Worm (Caenorhabditis elegans) whole organism, young adult: ENCODE measurements around the gene gst-5.
A peak's percentile ranks its signal among the peaks of the same experiment; 100 is the strongest.

ENCODE experiments used
- B0019.2 ChIP-seq: fragments of 200-800 bp; sonication (Bioruptor generic); conservative IDR thresholded peaks from 2 replicates; pipeline ENCODE4 v1.3.6; 2022; ENCODE audit warnings: missing genetic modification reagents, missing genetic modification characterization, missing compliant biosample characterization
- B0336.3 ChIP-seq: fragments of 200-800 bp; sonication (Bioruptor generic); IDR thresholded peaks from 2 replicates; pipeline ENCODE4 v1.3.6; 2022; ENCODE audit warnings: missing genetic modification characterization, missing compliant biosample characterization
- F22D6.2 ChIP-seq: sonication (generic microtip); optimal IDR thresholded peaks from 2 replicates; lab custom pipeline; 2016; ENCODE audit warnings: mild to moderate bottlenecking, missing genetic modification characterization, missing compliant biosample characterization
- F57C9.4 ChIP-seq: sonication (generic microtip); optimal IDR thresholded peaks from 2 replicates; lab custom pipeline; 2017; ENCODE audit warnings: mild to moderate bottlenecking, missing genetic modification characterization, missing compliant biosample characterization
- K11D2.4 ChIP-seq: fragments of 200-800 bp; sonication (Bioruptor generic); IDR thresholded peaks from 2 replicates; pipeline ENCODE4 v1.3.6; 2022; ENCODE audit warnings: missing genetic modification reagents, missing genetic modification characterization, missing compliant biosample characterization
- T07F8.4 ChIP-seq: sonication (generic microtip); optimal IDR thresholded peaks from 2 replicates; lab custom pipeline; 2016; ENCODE audit warnings: mild to moderate bottlenecking, missing genetic modification characterization, moderate library complexity, missing compliant biosample characterization
- Y53G8AR.9 ChIP-seq: fragments of 200-800 bp; sonication (Bioruptor generic); conservative IDR thresholded peaks from 2 replicates; pipeline ENCODE4 v1.3.6; 2022; ENCODE audit warnings: missing genetic modification reagents, missing genetic modification characterization, missing compliant biosample characterization
- Y79H2A.3 ChIP-seq: fragments of 200-800 bp; sonication (Bioruptor generic); conservative IDR thresholded peaks from 2 replicates; pipeline ENCODE4 v1.3.6; 2022; ENCODE audit warnings: missing genetic modification reagents, missing genetic modification characterization, missing compliant biosample characterization
- Y95B8A.8 ChIP-seq: fragments of 200-800 bp; sonication (Bioruptor generic); IDR thresholded peaks from 2 replicates; pipeline ENCODE4 v1.3.6; 2022; ENCODE audit warnings: missing genetic modification reagents, missing genetic modification characterization, missing compliant biosample characterization
- ama-1 ChIP-seq, 3 experiments: fragments of 150-350 bp in 1 of 3; sonication (generic microtip) in 2 of 3; optimal IDR thresholded peaks; 2 replicates each; lab custom pipeline; 2014 to 2018; ENCODE audit warnings: missing biosample characterization in 2 of 3, missing genetic modification characterization in 2 of 3, missing genetic modification reagents in 2 of 3
- attf-3 ChIP-seq: fragments of 200-800 bp; sonication (Bioruptor generic); conservative IDR thresholded peaks from 2 replicates; pipeline ENCODE4 v1.3.6; 2022; ENCODE audit warnings: missing genetic modification reagents, missing genetic modification characterization, missing compliant biosample characterization
- attf-5 ChIP-seq: fragments of 200-800 bp; sonication (Bioruptor generic); optimal IDR thresholded peaks from 2 replicates; lab custom pipeline; 2018; ENCODE audit warnings: mild to moderate bottlenecking, missing genetic modification characterization, missing compliant biosample characterization
- ccch-3 ChIP-seq: fragments of 200-800 bp; sonication (Bioruptor generic); optimal IDR thresholded peaks from 2 replicates; lab custom pipeline; 2018; ENCODE audit warnings: mild to moderate bottlenecking, missing genetic modification characterization, missing compliant biosample characterization
- ceh-40 ChIP-seq: fragments of 200-800 bp; sonication (Bioruptor generic); IDR thresholded peaks from 2 replicates; pipeline ENCODE4 v1.3.6; 2022; ENCODE audit warnings: missing genetic modification characterization, missing compliant biosample characterization
- dox-1 ChIP-seq: fragments of 200-800 bp; sonication (Bioruptor generic); IDR thresholded peaks from 2 replicates; pipeline ENCODE4 v1.3.6; 2022; ENCODE audit warnings: missing genetic modification reagents, missing genetic modification characterization, missing compliant biosample characterization
- dpl-1 ChIP-seq: fragments of 150-350 bp; optimal IDR thresholded peaks from 2 replicates; lab custom pipeline; 2014; ENCODE audit warnings: missing biosample characterization, missing genetic modification reagents, missing genetic modification characterization
- egl-18 ChIP-seq: fragments of 200-800 bp; sonication (Bioruptor generic); IDR thresholded peaks from 2 replicates; pipeline ENCODE4 v1.3.6; 2022; ENCODE audit warnings: missing genetic modification reagents, missing genetic modification characterization, missing compliant biosample characterization
- egl-44 ChIP-seq: fragments of 200-800 bp; sonication (Bioruptor generic); IDR thresholded peaks from 2 replicates; pipeline ENCODE4 v1.3.6; 2022; ENCODE audit warnings: missing genetic modification reagents, missing genetic modification characterization, missing compliant biosample characterization
- ekl-4 ChIP-seq: fragments of 200-800 bp; sonication (Bioruptor generic); IDR thresholded peaks from 2 replicates; pipeline ENCODE4 v1.3.6; 2022; ENCODE audit warnings: missing genetic modification reagents, missing genetic modification characterization, missing compliant biosample characterization
- him-1 ChIP-seq: sonication (generic microtip); optimal IDR thresholded peaks from 2 replicates; lab custom pipeline; 2016; ENCODE audit warnings: missing genotype, missing genetic modification reagents, missing genetic modification characterization, missing compliant biosample characterization
- hmg-20 ChIP-seq: fragments of 200-800 bp; sonication (Bioruptor generic); IDR thresholded peaks from 2 replicates; pipeline ENCODE4 v1.3.6; 2022; ENCODE audit warnings: missing genetic modification reagents, missing genetic modification characterization, missing compliant biosample characterization
- hsf-1 ChIP-seq: fragments of 200-800 bp; sonication (Bioruptor generic); IDR thresholded peaks from 2 replicates; pipeline ENCODE4 v1.3.6; 2022; ENCODE audit warnings: missing genetic modification reagents, missing genetic modification characterization, missing compliant biosample characterization
- lag-1 ChIP-seq: fragments of 200-800 bp; sonication (Bioruptor generic); IDR thresholded peaks from 2 replicates; pipeline ENCODE4 v1.3.6; 2022; ENCODE audit warnings: missing genetic modification reagents, missing genetic modification characterization, missing compliant biosample characterization
- let-607 ChIP-seq, 2 experiments: fragments of 200-800 bp in 1 of 2; sonication (Bioruptor generic) in 1 of 2; sonication (generic microtip) in 1 of 2; optimal IDR thresholded peaks; 2 replicates each; lab custom pipeline; 2016 to 2018; ENCODE audit warnings: mild to moderate bottlenecking in 2 of 2, missing compliant biosample characterization in 2 of 2, missing genetic modification characterization in 2 of 2, moderate library complexity in 2 of 2, missing genotype in 1 of 2
- lsl-1 ChIP-seq: fragments of 200-800 bp; sonication (Bioruptor generic); optimal IDR thresholded peaks from 2 replicates; lab custom pipeline; 2018; ENCODE audit warnings: mild to moderate bottlenecking, missing genetic modification characterization, moderate library complexity, missing compliant biosample characterization
- madf-3 ChIP-seq: fragments of 200-800 bp; sonication (Bioruptor generic); IDR thresholded peaks from 2 replicates; pipeline ENCODE4 v1.3.6; 2022; ENCODE audit warnings: missing genetic modification reagents, missing genetic modification characterization, missing compliant biosample characterization
- madf-6 ChIP-seq: fragments of 200-800 bp; sonication (Bioruptor generic); IDR thresholded peaks from 2 replicates; pipeline ENCODE4 v1.3.6; 2022; ENCODE audit warnings: missing genetic modification reagents, missing genetic modification characterization, missing compliant biosample characterization
- madf-8 ChIP-seq: fragments of 200-800 bp; sonication (Bioruptor generic); conservative IDR thresholded peaks from 2 replicates; pipeline ENCODE4 v1.3.6; 2022; ENCODE audit warnings: missing genetic modification reagents, missing genetic modification characterization, missing compliant biosample characterization
- nhr-120 ChIP-seq: fragments of 200-800 bp; sonication (Bioruptor generic); IDR thresholded peaks from 2 replicates; pipeline ENCODE4 v1.3.6; 2022; ENCODE audit warnings: missing genetic modification characterization, missing compliant biosample characterization
- nhr-27 ChIP-seq: fragments of 200-800 bp; sonication (Bioruptor generic); optimal IDR thresholded peaks from 2 replicates; lab custom pipeline; 2018; ENCODE audit warnings: mild to moderate bottlenecking, missing genetic modification characterization, moderate library complexity, missing compliant biosample characterization
- pbrm-1 ChIP-seq: fragments of 200-800 bp; sonication (Bioruptor generic); IDR thresholded peaks from 2 replicates; pipeline ENCODE4 v1.3.6; 2022; ENCODE audit warnings: missing genetic modification reagents, missing genetic modification characterization, missing compliant biosample characterization
- pha-4 ChIP-seq: fragments of 150-350 bp; sonication (generic microtip); optimal IDR thresholded peaks from 2 replicates; lab custom pipeline; 2014; ENCODE audit warnings: missing biosample characterization, missing genetic modification reagents, missing genetic modification characterization
- rcor-1 ChIP-seq: fragments of 200-800 bp; sonication (Bioruptor generic); IDR thresholded peaks from 2 replicates; pipeline ENCODE4 v1.3.6; 2022; ENCODE audit warnings: missing genetic modification reagents, missing genetic modification characterization, missing compliant biosample characterization
- repo-1 ChIP-seq: sonication (generic microtip); optimal IDR thresholded peaks from 2 replicates; lab custom pipeline; 2017; ENCODE audit warnings: mild to moderate bottlenecking, missing genetic modification characterization, missing compliant biosample characterization
- sea-2 ChIP-seq: fragments of 200-800 bp; sonication (Bioruptor generic); IDR thresholded peaks from 2 replicates; pipeline ENCODE4 v1.3.6; 2022; ENCODE audit warnings: missing genetic modification characterization, missing compliant biosample characterization
- snpc-3.4 ChIP-seq: sonication (generic microtip); optimal IDR thresholded peaks from 2 replicates; lab custom pipeline; 2017; ENCODE audit warnings: missing genetic modification characterization, mild to moderate bottlenecking, missing compliant biosample characterization, antibody characterized with exemption, moderate library complexity, missing genotype, missing genetic modification reagents
- snpc-4 ChIP-seq, 5 experiments: fragments of 150-350 bp in 1 of 5; sonication (generic microtip) in 4 of 5; optimal IDR thresholded peaks; 2 replicates each; lab custom pipeline; 2014 to 2018; ENCODE audit warnings: missing genetic modification characterization in 5 of 5, missing biosample characterization in 3 of 5, antibody characterized with exemption in 2 of 5, mild to moderate bottlenecking in 2 of 5, missing compliant biosample characterization in 2 of 5, missing genotype in 2 of 5, moderate library complexity in 2 of 5, missing genetic modification reagents in 1 of 5
- somi-1 ChIP-seq: fragments of 200-800 bp; sonication (Bioruptor generic); optimal IDR thresholded peaks from 2 replicates; lab custom pipeline; 2018; ENCODE audit warnings: mild to moderate bottlenecking, missing genetic modification characterization, missing compliant biosample characterization
- xnd-1 ChIP-seq: sonication (generic microtip); optimal IDR thresholded peaks from 2 replicates; lab custom pipeline; 2016; ENCODE audit warnings: missing genotype, missing genetic modification reagents, missing genetic modification characterization, missing compliant biosample characterization
- zim-3 ChIP-seq: sonication (generic microtip); optimal IDR thresholded peaks from 2 replicates; lab custom pipeline; 2017; ENCODE audit warnings: mild to moderate bottlenecking, missing genetic modification characterization, moderate library complexity, missing compliant biosample characterization
- ztf-18 ChIP-seq: sonication (generic microtip); optimal IDR thresholded peaks from 2 replicates; lab custom pipeline; 2016; ENCODE audit warnings: missing genotype, mild to moderate bottlenecking, missing genetic modification characterization, missing compliant biosample characterization
- ztf-26 ChIP-seq: sonication (generic microtip); optimal IDR thresholded peaks from 2 replicates; lab custom pipeline; 2017; ENCODE audit warnings: missing genetic modification characterization, missing compliant biosample characterization

Gene gst-5

DNA sequence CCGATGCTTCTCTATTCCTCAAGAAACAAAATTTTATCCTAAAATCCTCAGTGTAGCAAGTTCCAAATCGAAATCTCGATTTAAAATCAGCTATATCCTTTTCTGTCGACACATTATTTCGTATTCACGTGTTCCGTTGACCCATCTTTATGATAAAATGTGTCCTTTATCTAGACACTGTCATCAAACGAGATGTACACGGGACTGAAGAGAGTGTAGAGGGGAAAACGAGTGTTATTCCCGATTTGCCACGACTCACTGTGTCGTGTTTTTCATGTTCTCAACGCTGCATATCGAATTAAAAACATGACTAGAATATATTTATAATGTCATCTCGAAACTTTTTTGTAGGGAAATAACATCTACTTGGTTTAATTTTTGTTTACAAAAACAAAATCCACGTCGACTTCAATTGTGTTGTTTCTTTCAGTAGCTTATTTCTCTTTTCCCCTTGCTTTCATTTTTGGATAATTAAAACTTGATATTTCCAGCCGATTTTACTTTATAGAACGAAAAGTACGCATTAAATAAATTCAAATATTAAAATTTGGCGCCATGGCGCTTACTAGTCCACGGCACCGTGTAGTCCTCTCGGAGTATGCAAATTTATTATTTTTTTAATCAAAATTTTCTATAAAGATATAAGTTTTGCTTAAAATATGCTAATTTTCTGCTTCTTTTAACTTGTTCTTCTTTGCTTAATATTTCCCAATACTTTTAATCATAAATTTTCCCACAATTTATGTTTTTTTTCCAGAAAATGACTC lies 24.2 kb upstream of the gst-5 start, which contains the start of gene metr-1 (continued):
- TF ChIP-seq hsf-1 (GFP tag; lab: Robert Waterston, UW) (no peak), attf-5 (GFP tag; lab: Kevin White, UChicago) (no peak), lsl-1 (GFP tag; lab: Kevin White, UChicago) (peak; percentile 41), pha-4 (tag; lab: Kevin White, UChicago) (no peak), ekl-4 (GFP tag; lab: Robert Waterston, UW) (peak; percentile 22; the same call in 1 of the 2 replicates), snpc-3.4 (tag; lab: Kevin White, UChicago) (no peak), snpc-4 (GFP tag; optimal IDR thresholded peaks at IDR 0.05; lab: Kevin White, UChicago) (no peak), snpc-4 (tag; optimal IDR thresholded peaks at IDR 0.05; lab: Kevin White, UChicago) (no peak), lag-1 (GFP tag; lab: Robert Waterston, UW) (no peak), dpl-1 (GFP tag; lab: Kevin White, UChicago) (peak; percentile 66), ztf-18 (no peak), zim-3 (tag; lab: Kevin White, UChicago) (no peak), Y95B8A.8 (GFP tag; lab: Robert Waterston, UW) (0 out of 2 replicates have a peak, but pooled peaks have one; percentile 42), attf-3 (GFP tag; lab: Robert Waterston, UW) (no peak), B0336.3 (no peak)

DNA sequence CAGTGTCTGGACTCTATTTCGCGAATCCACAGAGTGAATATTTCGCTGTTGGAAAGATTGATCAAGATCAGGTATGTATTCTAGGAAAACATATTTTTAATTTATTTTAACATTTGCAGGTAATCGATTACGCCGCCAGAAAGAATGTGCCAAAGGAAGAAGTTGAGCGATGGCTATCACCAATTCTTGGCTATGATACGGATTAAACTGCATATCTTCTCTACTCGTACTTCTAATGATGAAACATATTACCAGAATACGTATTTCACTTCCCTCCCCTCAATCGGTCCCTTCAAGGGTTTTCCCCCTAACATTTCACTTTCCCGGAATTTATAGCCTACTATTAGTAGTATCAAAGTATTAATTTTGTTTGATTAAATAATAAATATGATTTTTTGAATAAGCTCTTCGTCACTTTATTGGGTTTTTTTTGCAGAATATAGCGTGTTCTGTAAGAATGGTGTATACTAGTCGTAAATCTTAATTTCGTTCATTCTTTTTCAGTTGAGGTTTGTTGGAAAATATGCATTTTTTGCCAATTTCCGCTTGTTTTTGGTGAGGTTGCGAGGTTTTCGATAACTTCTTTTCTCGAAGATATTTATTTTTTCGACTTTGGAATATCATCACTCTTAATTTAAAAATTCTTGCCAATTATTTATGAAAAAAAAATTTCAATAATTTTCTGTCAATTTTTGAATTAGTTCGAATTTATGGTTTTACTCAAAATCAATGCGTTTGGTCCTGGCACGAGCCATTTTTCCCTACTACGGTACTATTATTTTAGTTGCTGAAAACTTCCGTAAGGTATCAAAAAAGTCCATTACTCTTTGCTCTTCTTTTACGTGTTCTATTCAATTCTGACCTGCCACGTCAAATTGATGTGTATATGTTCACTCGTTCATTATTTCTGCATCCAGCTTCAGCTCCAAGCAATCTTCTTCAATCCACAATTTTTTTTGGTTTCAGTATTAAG lies 19.2 kb upstream of the gst-5 start:
- TF ChIP-seq ztf-26 (peak; percentile 11), nhr-27 (tag; lab: Kevin White, UChicago) (no peak), T07F8.4 (tag; lab: Kevin White, UChicago) (no peak), pbrm-1 (no peak), sea-2 (GFP tag; lab: Robert Waterston, UW) (no peak), K11D2.4 (peak; percentile 27; the same call in 1 of the 2 replicates), egl-18 (GFP tag; lab: Robert Waterston, UW) (0 out of 2 replicates have a peak, but pooled peaks have one; percentile 64), egl-44 (GFP tag; lab: Robert Waterston, UW) (no peak), madf-3 (GFP tag; lab: Robert Waterston, UW) (0 out of 2 replicates have a peak, but pooled peaks have one; percentile 57), ceh-40 (GFP tag; lab: Robert Waterston, UW) (0 out of 2 replicates have a peak, but pooled peaks have one; percentile 15), let-607 (tag; optimal IDR thresholded peaks at IDR 0.05; lab: Kevin White, UChicago) (no peak), repo-1 (tag; lab: Kevin White, UChicago) (peak; percentile 6), hmg-20 (GFP tag; lab: Robert Waterston, UW) (no peak), him-1 (tag; lab: Kevin White, UChicago) (peak; percentile 22), B0019.2 (GFP tag; lab: Robert Waterston, UW) (no peak), ztf-18 (no peak), ama-1 (optimal IDR thresholded peaks at IDR 0.05; lab: Kevin White, UChicago) (peak; percentile 28), ama-1 (GFP tag; optimal IDR thresholded peaks at IDR 0.05; lab: Kevin White, UChicago) (no peak), ccch-3 (GFP tag; lab: Kevin White, UChicago) (no peak)

DNA sequence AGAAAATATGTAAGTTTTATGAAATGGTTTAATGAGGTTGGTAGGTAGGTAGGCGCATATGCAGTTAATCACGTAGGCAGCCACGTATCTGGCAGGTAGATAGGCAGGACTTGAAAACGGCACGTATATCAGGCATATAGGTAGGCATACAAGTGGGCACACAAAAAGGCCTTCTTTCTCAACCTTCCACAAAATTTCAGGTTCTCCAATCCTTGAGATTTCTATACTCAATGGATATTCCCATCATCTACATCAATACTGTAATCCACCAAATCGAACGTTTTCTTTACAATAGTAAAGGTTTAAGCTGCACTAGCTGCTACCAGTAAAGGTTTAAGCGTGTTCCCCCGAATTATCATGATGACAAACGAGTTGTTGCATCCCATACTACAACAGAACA lies 17.8 kb upstream of the gst-5 start:
- peak; percentile 20; the same call in 1 of the 2 replicates for TF ChIP-seq Y53G8AR.9 (GFP tag; lab: Robert Waterston, UW)
- TF ChIP-seq somi-1 (GFP tag; lab: Kevin White, UChicago), result no peak
- TF ChIP-seq dox-1, result 0 out of 2 replicates have a peak, but pooled peaks have one; percentile 16
- TF ChIP-seq Y79H2A.3 (GFP tag; lab: Robert Waterston, UW), result peak; percentile 92
- TF ChIP-seq madf-6 (GFP tag; lab: Robert Waterston, UW), result peak; percentile 53
- peak; percentile 9; the same call in 1 of the 2 replicates for TF ChIP-seq madf-8 (GFP tag; lab: Robert Waterston, UW)
- peak; percentile 13; the same call in 1 of the 2 replicates for TF ChIP-seq rcor-1 (GFP tag; lab: Robert Waterston, UW)
- no peak for TF ChIP-seq F57C9.4 (tag; lab: Kevin White, UChicago)
- peak; percentile 19 for TF ChIP-seq xnd-1 (tag; lab: Kevin White, UChicago)
- TF ChIP-seq nhr-120 (GFP tag; lab: Robert Waterston, UW), result no peak
- peak; percentile 53; the same call in 1 of the 2 replicates for TF ChIP-seq ekl-4 (GFP tag; lab: Robert Waterston, UW)
- no peak for TF ChIP-seq F22D6.2 (tag; lab: Kevin White, UChicago)
